Worm (Caenorhabditis elegans) whole organism, midembryonic: ENCODE measurements around the gene unc-42.

Experiments
- T22C8.4 ChIP-seq: fragments of 200-800 bp; sonication (Bioruptor generic); IDR thresholded peaks from 2 replicates; pipeline ENCODE4 v1.3.6; 2022; ENCODE audit warnings: missing genetic modification characterization, missing compliant biosample characterization
- cog-1 ChIP-seq: sonication (generic microtip); optimal IDR thresholded peaks from 2 replicates; lab custom pipeline; 2016; ENCODE audit warnings: missing genetic modification characterization, missing compliant biosample characterization
- flt-1 ChIP-seq: fragments of 200-800 bp; sonication (Bioruptor generic); IDR thresholded peaks from 2 replicates; pipeline ENCODE4 v1.3.6; 2022; ENCODE audit warnings: missing genetic modification characterization, missing compliant biosample characterization
- med-1 ChIP-seq: sonication (generic microtip); optimal IDR thresholded peaks from 2 replicates; lab custom pipeline; 2017; ENCODE audit warnings: missing genetic modification characterization, mild to moderate bottlenecking, missing compliant biosample characterization, antibody characterized with exemption, missing genetic modification reagents; ENCODE audit not compliant: insufficient read depth
- tab-1 ChIP-seq: fragments of 200-800 bp; sonication (Bioruptor generic); IDR thresholded peaks from 2 replicates; pipeline ENCODE4 v1.3.6; 2022; ENCODE audit warnings: missing genetic modification characterization, missing compliant biosample characterization

ce11 chrV:9803176-9803575 lies 34.0 kb upstream of the unc-42 start, which contains the start of gene sru-39:
- TF ChIP-seq T22C8.4 (GFP tag; lab: Robert Waterston, UW) (no peak), med-1 (GFP tag; lab: Kevin White, UChicago) (no peak), flt-1 (GFP tag; lab: Robert Waterston, UW) (no peak), cog-1 (tag; lab: Kevin White, UChicago) (no peak), tab-1 (no peak)
